Worm (Caenorhabditis elegans) whole organism, L4 larva: ENCODE measurements around the gene F54E2.1.

Experiments
- F37D6.2 ChIP-seq: sonication (generic microtip); optimal IDR thresholded peaks from 2 replicates; lab custom pipeline; 2016; ENCODE audit warnings: mild to moderate bottlenecking, missing genetic modification characterization, missing compliant biosample characterization
- R02D3.7 ChIP-seq: fragments of 150-350 bp; sonication (generic microtip); optimal IDR thresholded peaks from 3 replicates; lab custom pipeline; 2014; ENCODE audit warnings: missing biosample characterization, missing genetic modification characterization
- aha-1 ChIP-seq: fragments of 150-350 bp; peaks from one replicate; lab custom pipeline; 2014; ENCODE audit warnings: missing biosample characterization, missing genetic modification characterization
- ama-1 ChIP-seq: fragments of 150-350 bp; optimal IDR thresholded peaks from 2 replicates; lab custom pipeline; 2014; ENCODE audit warnings: inconsistent platforms, mixed read lengths
- ceh-62 ChIP-seq: sonication (generic microtip); optimal IDR thresholded peaks from 2 replicates; lab custom pipeline; 2017; ENCODE audit warnings: missing biosample characterization, missing genetic modification characterization
- ctbp-1 ChIP-seq: fragments of 200-800 bp; sonication (Bioruptor generic); IDR thresholded peaks from 2 replicates; pipeline ENCODE4 v1.3.6; 2022; ENCODE audit warnings: missing genetic modification reagents, missing genetic modification characterization, missing compliant biosample characterization
- daf-12 ChIP-seq: fragments of 150-350 bp; optimal IDR thresholded peaks from 2 replicates; lab custom pipeline; 2014; ENCODE audit warnings: missing biosample characterization, missing genetic modification reagents, missing genetic modification characterization
- daf-16 ChIP-seq, 3 experiments: sonication (generic microtip); optimal IDR thresholded peaks; 2 replicates each; lab custom pipeline; 2016 to 2017; ENCODE audit warnings: missing genetic modification characterization in 3 of 3, missing genetic modification reagents in 3 of 3, mild to moderate bottlenecking in 2 of 3, missing compliant biosample characterization in 2 of 3, missing biosample characterization in 1 of 3, moderate library complexity in 1 of 3
- dmd-6 ChIP-seq: fragments of 200-800 bp; sonication (Bioruptor generic); IDR thresholded peaks from 2 replicates; pipeline ENCODE4 v1.3.6; 2022; ENCODE audit warnings: missing genetic modification reagents, missing genetic modification characterization, missing compliant biosample characterization
- dmd-9 ChIP-seq: fragments of 200-800 bp; sonication (Bioruptor generic); IDR thresholded peaks from 2 replicates; pipeline ENCODE4 v1.3.6; 2022; ENCODE audit warnings: missing genetic modification reagents, missing genetic modification characterization, missing compliant biosample characterization
- egl-27 ChIP-seq: sonication (generic microtip); optimal IDR thresholded peaks from 3 replicates; lab custom pipeline; 2017; ENCODE audit warnings: missing biosample characterization, missing genetic modification reagents, missing genetic modification characterization
- fkh-10 ChIP-seq: fragments of 150-350 bp; optimal IDR thresholded peaks from 2 replicates; lab custom pipeline; 2014; ENCODE audit warnings: missing biosample characterization, missing genetic modification reagents, missing genetic modification characterization
- fos-1 ChIP-seq: fragments of 150-350 bp; optimal IDR thresholded peaks from 2 replicates; lab custom pipeline; 2014; ENCODE audit warnings: missing biosample characterization, missing genetic modification characterization
- gei-8 ChIP-seq: fragments of 200-800 bp; sonication (Bioruptor generic); optimal IDR thresholded peaks from 2 replicates; lab custom pipeline; 2018; ENCODE audit warnings: mild to moderate bottlenecking, missing genetic modification characterization, missing compliant biosample characterization
- hif-1 ChIP-seq, 2 experiments: sonication (generic microtip); optimal IDR thresholded peaks; 2 replicates each; lab custom pipeline; 2016 to 2017; ENCODE audit warnings: missing compliant biosample characterization in 2 of 2, missing genetic modification characterization in 2 of 2, missing genetic modification reagents in 2 of 2, missing genotype in 2 of 2, mild to moderate bottlenecking in 1 of 2
- hlh-11 ChIP-seq: fragments of 200-800 bp; sonication (Bioruptor generic); optimal IDR thresholded peaks from 2 replicates; lab custom pipeline; 2018; ENCODE audit warnings: mild to moderate bottlenecking, missing genetic modification characterization, missing compliant biosample characterization
- hlh-30 ChIP-seq: sonication (generic microtip); optimal IDR thresholded peaks from 2 replicates; lab custom pipeline; 2017; ENCODE audit warnings: antibody characterized with exemption, mild to moderate bottlenecking, missing genetic modification characterization, missing compliant biosample characterization; ENCODE audit not compliant: insufficient read depth
- hmg-1.1 ChIP-seq: fragments of 200-800 bp; sonication (Bioruptor generic); IDR thresholded peaks from 2 replicates; pipeline ENCODE4 v1.3.6; 2022; ENCODE audit warnings: missing genetic modification reagents, missing genetic modification characterization, missing compliant biosample characterization
- jun-1 ChIP-seq: fragments of 150-350 bp; optimal IDR thresholded peaks from 2 replicates; lab custom pipeline; 2014; ENCODE audit warnings: missing biosample characterization, missing genetic modification reagents, missing genetic modification characterization
- lin-1 ChIP-seq: fragments of 200-800 bp; sonication (Bioruptor generic); IDR thresholded peaks from 2 replicates; pipeline ENCODE4 v1.3.6; 2022; ENCODE audit warnings: missing genetic modification reagents, missing genetic modification characterization, missing compliant biosample characterization
- lin-29 ChIP-seq: fragments of 200-800 bp; sonication (Bioruptor generic); IDR thresholded peaks from 2 replicates; pipeline ENCODE4 v1.3.6; 2022; ENCODE audit warnings: missing genetic modification reagents, missing genetic modification characterization, missing compliant biosample characterization
- lin-38 ChIP-seq: fragments of 200-800 bp; sonication (Bioruptor generic); IDR thresholded peaks from 2 replicates; pipeline ENCODE4 v1.3.6; 2022; ENCODE audit warnings: missing genetic modification reagents, missing genetic modification characterization, missing compliant biosample characterization
- lin-39 ChIP-seq: fragments of 150-350 bp; optimal IDR thresholded peaks from 2 replicates; lab custom pipeline; 2014; ENCODE audit warnings: missing biosample characterization, missing genetic modification reagents, missing genetic modification characterization
- mxl-2 ChIP-seq: fragments of 200-800 bp; sonication (Bioruptor generic); conservative IDR thresholded peaks from 2 replicates; pipeline ENCODE4 v1.3.6; 2022; ENCODE audit warnings: missing genetic modification reagents, missing genetic modification characterization, missing compliant biosample characterization
- nhr-11 ChIP-seq: fragments of 150-350 bp; optimal IDR thresholded peaks from 2 replicates; lab custom pipeline; 2014; ENCODE audit warnings: missing biosample characterization, missing genetic modification characterization
- nhr-237 ChIP-seq: sonication (generic microtip); optimal IDR thresholded peaks from 2 replicates; lab custom pipeline; 2017; ENCODE audit warnings: missing biosample characterization, missing genetic modification characterization
- nhr-28 ChIP-seq: fragments of 150-350 bp; optimal IDR thresholded peaks from 2 replicates; lab custom pipeline; 2014; ENCODE audit warnings: missing biosample characterization, missing genetic modification characterization
- nhr-48 ChIP-seq: sonication (generic microtip); optimal IDR thresholded peaks from 2 replicates; lab custom pipeline; 2016; ENCODE audit warnings: mild to moderate bottlenecking, missing genetic modification characterization, missing compliant biosample characterization
- nhr-6 ChIP-seq: fragments of 150-350 bp; optimal IDR thresholded peaks from 2 replicates; lab custom pipeline; 2014; ENCODE audit warnings: missing biosample characterization, missing genetic modification characterization
- nhr-76 ChIP-seq: fragments of 150-350 bp; optimal IDR thresholded peaks from 2 replicates; lab custom pipeline; 2014; ENCODE audit warnings: missing biosample characterization, missing genetic modification characterization
- nhr-77 ChIP-seq: fragments of 150-350 bp; optimal IDR thresholded peaks from 2 replicates; lab custom pipeline; 2014; ENCODE audit warnings: missing biosample characterization, missing genetic modification characterization
- php-3 ChIP-seq: fragments of 200-800 bp; sonication (Bioruptor generic); IDR thresholded peaks from 2 replicates; pipeline ENCODE4 v1.3.6; 2022; ENCODE audit warnings: missing genetic modification reagents, missing genetic modification characterization, missing compliant biosample characterization
- pqm-1 ChIP-seq: sonication (generic microtip); optimal IDR thresholded peaks from 2 replicates; lab custom pipeline; 2017; ENCODE audit warnings: missing biosample characterization, missing genetic modification characterization
- rbr-2 ChIP-seq: sonication (generic microtip); optimal IDR thresholded peaks from 2 replicates; lab custom pipeline; 2016; ENCODE audit warnings: missing genotype, missing genetic modification characterization, missing compliant biosample characterization
- sdz-12 ChIP-seq: fragments of 200-800 bp; sonication (Bioruptor generic); optimal IDR thresholded peaks from 2 replicates; lab custom pipeline; 2018; ENCODE audit warnings: mild to moderate bottlenecking, missing genetic modification characterization, missing compliant biosample characterization
- set-16 ChIP-seq: fragments of 200-800 bp; sonication (Bioruptor generic); IDR thresholded peaks from 2 replicates; pipeline ENCODE4 v1.3.6; 2022; ENCODE audit warnings: missing genetic modification reagents, missing genetic modification characterization, missing compliant biosample characterization
- snpc-4 ChIP-seq: fragments of 150-350 bp; optimal IDR thresholded peaks from 2 replicates; lab custom pipeline; 2014; ENCODE audit warnings: missing biosample characterization, missing genetic modification characterization
- unc-130 ChIP-seq: sonication (generic microtip); optimal IDR thresholded peaks from 2 replicates; lab custom pipeline; 2016; ENCODE audit warnings: missing genetic modification reagents, missing genetic modification characterization, missing compliant biosample characterization
- unc-62 ChIP-seq, 3 experiments: fragments of 150-350 bp in 1 of 3; sonication (generic microtip); optimal IDR thresholded peaks in 2 of 3; peaks in 1 of 3; 1 replicate in 1 of 3; 2 replicates in 2 of 3; lab custom pipeline; 2014 to 2017; ENCODE audit warnings: missing biosample characterization in 3 of 3, missing genetic modification characterization in 3 of 3, missing genetic modification reagents in 3 of 3, missing genotype in 1 of 3
- vab-7 ChIP-seq: fragments of 200-800 bp; sonication (Bioruptor generic); IDR thresholded peaks from 2 replicates; pipeline ENCODE4 v1.3.6; 2022; ENCODE audit warnings: missing genetic modification reagents, missing genetic modification characterization, missing compliant biosample characterization
- zfp-3 ChIP-seq: fragments of 200-800 bp; sonication (Bioruptor generic); conservative IDR thresholded peaks from 2 replicates; pipeline ENCODE4 v1.3.6; 2022; ENCODE audit warnings: missing genetic modification reagents, missing genetic modification characterization, missing compliant biosample characterization
- ztf-11 ChIP-seq: fragments of 150-350 bp; optimal IDR thresholded peaks from 2 replicates; lab custom pipeline; 2014; ENCODE audit warnings: missing biosample characterization, missing genetic modification characterization

Gene F54E2.1

DNA sequence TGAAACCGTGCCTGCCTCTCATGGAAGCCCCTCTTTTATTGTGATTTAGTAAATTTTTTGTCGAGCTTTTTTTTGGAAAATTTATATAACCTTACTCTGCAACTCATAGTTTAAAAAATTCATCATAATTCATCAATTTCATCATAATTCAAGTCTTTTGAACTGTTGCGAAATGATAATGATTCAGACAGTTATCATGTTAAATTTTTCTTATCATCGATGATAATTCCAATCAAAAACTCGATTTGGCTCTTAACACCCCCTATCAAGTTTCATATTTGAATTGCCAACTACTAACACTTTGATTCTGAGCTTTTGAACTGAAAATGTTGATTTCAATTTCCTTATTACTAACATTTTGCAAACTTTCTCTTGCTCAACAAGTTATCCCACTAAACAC is at the start of gene F54E2.1:
F54E2.1 (plus strand) TSS at position 235 of the 400 bp plus-strand sequence.
- TF ChIP-seq sdz-12: no peak
- TF ChIP-seq rbr-2 (tag; lab: Kevin White, UChicago): no peak
- peak; percentile 69 for TF ChIP-seq nhr-28 (tag; lab: Kevin White, UChicago)
- TF ChIP-seq daf-12 (tag; lab: Kevin White, UChicago): no peak
- TF ChIP-seq dmd-9: no peak
- TF ChIP-seq mxl-2 (GFP tag; lab: Robert Waterston, UW): no peak
- no peak for TF ChIP-seq nhr-48
- no peak for TF ChIP-seq ama-1 (lab: Kevin White, UChicago)
- no peak for TF ChIP-seq lin-29 (GFP tag; lab: Robert Waterston, UW)
- no peak for TF ChIP-seq hmg-1.1 (GFP tag; lab: Robert Waterston, UW)
- no peak for TF ChIP-seq ztf-11 (tag; lab: Kevin White, UChicago)
- no peak for TF ChIP-seq unc-130 (GFP tag; lab: Kevin White, UChicago)
- TF ChIP-seq pqm-1 (tag; lab: Kevin White, UChicago): peak; percentile 99
- TF ChIP-seq php-3 (GFP tag; lab: Robert Waterston, UW): peak; percentile 23; the same call in 1 of the 2 replicates
- TF ChIP-seq nhr-77 (tag; lab: Kevin White, UChicago): no peak
- no peak for TF ChIP-seq aha-1 (tag; lab: Kevin White, UChicago)
- TF ChIP-seq lin-1 (GFP tag; lab: Robert Waterston, UW): 0 out of 2 replicates have a peak, but pooled peaks have one; percentile 23
- TF ChIP-seq dmd-6 (GFP tag; lab: Robert Waterston, UW): peak; percentile 81
- TF ChIP-seq daf-16 (GFP tag; optimal IDR thresholded peaks at IDR 0.05; lab: Kevin White, UChicago): no peak
- TF ChIP-seq daf-16 (tag; optimal IDR thresholded peaks at IDR 0.05; lab: Kevin White, UChicago): peak; percentile 66
- TF ChIP-seq nhr-6 (tag; lab: Kevin White, UChicago): peak; percentile 44
- no peak for TF ChIP-seq hlh-30 (tag; lab: Kevin White, UChicago)

DNA sequence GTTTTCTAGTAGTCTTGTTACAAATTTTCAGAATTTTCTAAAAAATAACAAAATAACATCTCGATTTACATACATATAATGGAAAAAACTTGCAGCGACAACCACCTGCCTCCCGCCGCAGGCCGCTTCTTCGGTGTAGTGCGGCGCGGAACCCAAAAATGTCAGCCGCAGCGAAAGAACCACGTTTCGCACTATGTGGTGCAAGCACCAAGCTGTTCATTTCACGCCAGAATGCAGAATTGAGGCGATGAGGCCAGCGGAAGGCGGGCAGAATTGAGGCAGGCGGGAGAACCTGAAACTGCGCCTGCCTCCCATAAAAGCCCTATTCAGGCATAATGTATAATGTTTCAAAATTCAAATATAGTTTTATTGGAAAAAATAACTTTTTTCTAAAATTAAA is 48.7 kb upstream of the F54E2.1 start:
- peak; percentile 66 for TF ChIP-seq set-16 (GFP tag; lab: Robert Waterston, UW)
- TF ChIP-seq nhr-237 (tag; lab: Kevin White, UChicago): no peak
- TF ChIP-seq, all 104 proteins: peak for 1

DNA sequence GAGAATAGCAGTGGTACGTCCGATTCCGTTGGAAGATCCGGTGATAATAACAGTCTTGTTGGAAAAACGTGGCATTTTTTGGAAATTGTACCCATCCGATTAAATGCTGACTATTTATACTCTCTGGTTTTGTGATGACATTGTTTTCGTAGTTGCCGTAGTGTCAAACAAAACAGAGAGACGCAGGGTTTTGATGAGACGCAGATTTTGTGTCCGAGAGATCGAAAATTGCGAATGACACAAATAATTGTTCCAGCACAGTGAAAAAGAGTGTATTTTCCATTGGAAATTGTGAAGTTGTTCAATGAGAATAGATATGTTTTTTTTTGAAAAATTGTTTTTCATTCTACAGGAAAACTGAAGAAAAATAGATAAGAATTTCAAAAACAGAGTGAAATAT is 47.1 kb upstream of the F54E2.1 start, which contains the start of gene R05D8.7:
R05D8.7 (minus strand) TSS at position 104 of the 400 bp plus-strand sequence.
- no peak for TF ChIP-seq php-3 (GFP tag; lab: Robert Waterston, UW)
- TF ChIP-seq fkh-10 (GFP tag; lab: Kevin White, UChicago): no peak
- TF ChIP-seq ceh-62 (tag; lab: Kevin White, UChicago): no peak
- peak; percentile 54 for TF ChIP-seq nhr-28 (tag; lab: Kevin White, UChicago)
- no peak for TF ChIP-seq R02D3.7 (tag; lab: Kevin White, UChicago)
- TF ChIP-seq dmd-6 (GFP tag; lab: Robert Waterston, UW): no peak

DNA sequence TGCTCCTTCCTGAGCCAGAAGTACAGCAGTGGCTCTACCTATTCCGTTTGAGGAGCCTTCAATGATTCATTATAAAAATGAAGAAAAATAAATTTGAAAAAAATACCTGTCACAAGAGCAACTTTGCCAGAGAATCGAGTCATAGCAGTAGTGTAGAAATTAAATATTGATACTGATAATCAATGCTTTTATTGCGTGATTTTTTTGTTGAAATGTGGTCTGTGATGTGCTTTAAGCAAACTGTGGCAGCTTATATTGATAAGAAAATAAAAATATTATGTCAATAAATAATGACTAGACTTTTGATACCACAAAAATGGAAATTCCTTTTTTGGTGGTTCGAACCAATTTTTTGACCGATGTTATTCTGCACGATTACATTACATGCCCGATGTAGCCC is 45.1 kb upstream of the F54E2.1 start, which contains the start of gene dhs-14:
dhs-14 (minus strand) TSS at position 149 of the 400 bp plus-strand sequence.
- no peak for TF ChIP-seq daf-16 (GFP tag; optimal IDR thresholded peaks at IDR 0.05; lab: Kevin White, UChicago)
- peak; percentile 76 for TF ChIP-seq daf-16 (tag; optimal IDR thresholded peaks at IDR 0.05; lab: Kevin White, UChicago)
- TF ChIP-seq snpc-4 (tag; lab: Kevin White, UChicago): no peak
- no peak for TF ChIP-seq unc-62 (GFP tag; optimal IDR thresholded peaks at IDR 0.05 in 1 of 2; lab: Kevin White, UChicago)
- TF ChIP-seq unc-62 (tag; optimal IDR thresholded peaks at IDR 0.05; lab: Kevin White, UChicago): no peak
- TF ChIP-seq php-3 (GFP tag; lab: Robert Waterston, UW): 0 out of 2 replicates have a peak, but pooled peaks have one; percentile 11
- peak; percentile 65 for TF ChIP-seq pqm-1 (tag; lab: Kevin White, UChicago)
- TF ChIP-seq set-16 (GFP tag; lab: Robert Waterston, UW): no peak
- TF ChIP-seq mxl-2 (GFP tag; lab: Robert Waterston, UW): no peak
- no peak for TF ChIP-seq lin-1 (GFP tag; lab: Robert Waterston, UW)
- TF ChIP-seq fos-1 (tag; lab: Kevin White, UChicago): no peak
- TF ChIP-seq hlh-30 (tag; lab: Kevin White, UChicago): no peak
- no peak for TF ChIP-seq zfp-3 (GFP tag; lab: Robert Waterston, UW)
- TF ChIP-seq hmg-1.1 (GFP tag; lab: Robert Waterston, UW): no peak
- TF ChIP-seq nhr-76 (tag; lab: Kevin White, UChicago): no peak
- TF ChIP-seq lin-29 (GFP tag; lab: Robert Waterston, UW): no peak
- TF ChIP-seq nhr-237 (tag; lab: Kevin White, UChicago): no peak
- peak; percentile 25 for TF ChIP-seq hlh-11 (tag; lab: Kevin White, UChicago)
- TF ChIP-seq nhr-11 (tag; lab: Kevin White, UChicago): no peak
- TF ChIP-seq dmd-6 (GFP tag; lab: Robert Waterston, UW): peak; percentile 71
- TF ChIP-seq ctbp-1 (GFP tag; lab: Robert Waterston, UW): no peak
- no peak for TF ChIP-seq egl-27 (tag; lab: Kevin White, UChicago)
- TF ChIP-seq vab-7 (GFP tag; lab: Robert Waterston, UW): no peak
- TF ChIP-seq lin-39 (tag; lab: Kevin White, UChicago): no peak
- peak; percentile 92 for TF ChIP-seq nhr-28 (tag; lab: Kevin White, UChicago)
- TF ChIP-seq F37D6.2 (tag; lab: Kevin White, UChicago): no peak
- TF ChIP-seq jun-1 (tag; lab: Kevin White, UChicago): no peak
- no peak for TF ChIP-seq hif-1 (tag; optimal IDR thresholded peaks at IDR 0.05; lab: Kevin White, UChicago)
- TF ChIP-seq nhr-77 (tag; lab: Kevin White, UChicago): peak; percentile 81
- no peak for TF ChIP-seq rbr-2 (tag; lab: Kevin White, UChicago)
- TF ChIP-seq lin-38 (GFP tag; lab: Robert Waterston, UW): no peak
- TF ChIP-seq gei-8 (GFP tag; lab: Kevin White, UChicago): no peak
- TF ChIP-seq, all 104 proteins: peak for 7
